Fruit fly (Drosophila melanogaster) whole organism, wandering third instar larva: Measurements from ENCODE around the gene ps.
A peak's percentile ranks its signal among the peaks of the same experiment; 100 is the strongest.

Experiments used
- CG9705 ChIP-seq: fragments of 200-800 bp; sonication (Bioruptor generic); optimal IDR thresholded peaks from 2 replicates; lab custom pipeline; 2018; ENCODE audit warnings: missing biosample characterization, mild to moderate bottlenecking, missing genetic modification characterization
- CrebA ChIP-seq: fragments of 200-800 bp; sonication (Bioruptor generic); optimal IDR thresholded peaks from 2 replicates; lab custom pipeline; 2016; ENCODE audit warnings: missing biosample characterization, mild to moderate bottlenecking, missing genetic modification characterization, borderline replicate concordance
- Dfd ChIP-seq: fragments of >200 bp; optimal IDR thresholded peaks from 2 replicates; lab custom pipeline; 2017; ENCODE audit warnings: missing biosample characterization, missing genetic modification characterization
- Dif ChIP-seq: fragments of 200-275, 200-300 bp; sonication (Bioruptor generic); optimal IDR thresholded peaks from 2 replicates; lab custom pipeline; 2018; ENCODE audit warnings: missing biosample characterization, missing genetic modification characterization; ENCODE audit not compliant: partially characterized antibody
- GATAd ChIP-seq: sonication (Bioruptor generic); optimal IDR thresholded peaks from 2 replicates; lab custom pipeline; 2016; ENCODE audit warnings: missing biosample characterization, missing genetic modification characterization
- HLH106 ChIP-seq: fragments of 200-800 bp; optimal IDR thresholded peaks from 3 replicates; lab custom pipeline; 2019; ENCODE audit warnings: missing biosample characterization, mild to moderate bottlenecking, missing genetic modification characterization, moderate library complexity
- Hnf4 ChIP-seq: fragments of 200-800 bp; sonication (Bioruptor generic); optimal IDR thresholded peaks from 2 replicates; lab custom pipeline; 2016; ENCODE audit warnings: missing biosample characterization, mild to moderate bottlenecking, missing genetic modification characterization
- Hr78 ChIP-seq: fragments of >200 bp; optimal IDR thresholded peaks from 2 replicates; lab custom pipeline; 2017; ENCODE audit warnings: missing biosample characterization, missing genetic modification characterization
- Hr83 ChIP-seq: fragments of 200-300 bp; sonication (Bioruptor generic); optimal IDR thresholded peaks from 2 replicates; lab custom pipeline; 2016; ENCODE audit warnings: missing biosample characterization, mild to moderate bottlenecking, missing genetic modification characterization, moderate library complexity; ENCODE audit not compliant: poor library complexity, severe bottlenecking
- Jra ChIP-seq: sonication (Bioruptor generic); optimal IDR thresholded peaks from 2 replicates; lab custom pipeline; 2016; ENCODE audit warnings: missing biosample characterization, missing genetic modification characterization
- Mio ChIP-seq: sonication (Bioruptor generic); optimal IDR thresholded peaks from 2 replicates; lab custom pipeline; 2016; ENCODE audit warnings: missing biosample characterization, missing genetic modification characterization
- Myc ChIP-seq: fragments of >200 bp; optimal IDR thresholded peaks from 2 replicates; lab custom pipeline; 2017
- N ChIP-seq: fragments of >200 bp; optimal IDR thresholded peaks from 2 replicates; lab custom pipeline; 2018; ENCODE audit warnings: missing biosample characterization, missing external identifiers, missing genetic modification characterization
- OdsH ChIP-seq: fragments of 200-800 bp; sonication (Bioruptor generic); optimal IDR thresholded peaks from 2 replicates; lab custom pipeline; 2016; ENCODE audit warnings: missing biosample characterization, mild to moderate bottlenecking, missing genetic modification characterization
- Rel ChIP-seq, 2 experiments: fragments of 200-800 bp; sonication (Bioruptor generic) in 1 of 2; optimal IDR thresholded peaks; 2 replicates in 1 of 2; 3 replicates in 1 of 2; lab custom pipeline; 2016 to 2019; ENCODE audit warnings: mild to moderate bottlenecking in 2 of 2, missing biosample characterization in 2 of 2, missing genetic modification characterization in 2 of 2, moderate library complexity in 1 of 2
- Sp1 ChIP-seq: fragments of 200-800 bp; sonication (Bioruptor generic); optimal IDR thresholded peaks from 3 replicates; lab custom pipeline; 2019; ENCODE audit warnings: missing biosample characterization, mild to moderate bottlenecking, missing genetic modification characterization, moderate library complexity
- Vsx2 ChIP-seq: fragments of 200-300, 225-300 bp; sonication (Bioruptor generic); optimal IDR thresholded peaks from 2 replicates; lab custom pipeline; 2018; ENCODE audit warnings: missing biosample characterization, missing genetic modification characterization; ENCODE audit not compliant: partially characterized antibody
- br ChIP-seq: fragments of 200-800 bp; sonication (Bioruptor generic); optimal IDR thresholded peaks from 2 replicates; lab custom pipeline; 2016; ENCODE audit warnings: missing biosample characterization, missing genetic modification characterization
- dl ChIP-seq, 2 experiments: fragments of 175-275, 200-275 bp in 1 of 2; fragments of 200-275 bp in 1 of 2; sonication (Bioruptor generic); optimal IDR thresholded peaks; lab custom pipeline; 2018; ENCODE audit warnings: mild to moderate bottlenecking in 2 of 2, missing biosample characterization in 2 of 2, missing genetic modification characterization in 2 of 2, moderate library complexity in 2 of 2; ENCODE audit not compliant: partially characterized antibody in 2 of 2, insufficient read depth in 1 of 2
- dmrt93B ChIP-seq: fragments of 200-800 bp; sonication (Bioruptor generic); optimal IDR thresholded peaks from 2 replicates; lab custom pipeline; 2018; ENCODE audit warnings: missing biosample characterization, mild to moderate bottlenecking, missing genetic modification characterization
- dsf ChIP-seq: sonication (Bioruptor generic); optimal IDR thresholded peaks from 2 replicates; lab custom pipeline; 2016; ENCODE audit warnings: missing biosample characterization, missing genetic modification characterization, borderline replicate concordance
- ey ChIP-seq: fragments of 200-800 bp; sonication (Bioruptor generic); optimal IDR thresholded peaks from 2 replicates; lab custom pipeline; 2016; ENCODE audit warnings: missing biosample characterization, missing genetic modification characterization
- foxo ChIP-seq, 2 experiments: fragments of 200-800 bp; sonication (Bioruptor generic); optimal IDR thresholded peaks; 2 replicates in 1 of 2; 3 replicates in 1 of 2; lab custom pipeline; 2016 to 2017; ENCODE audit warnings: missing biosample characterization in 2 of 2, missing genetic modification characterization in 2 of 2
- fru ChIP-seq: fragments of 200-800 bp; sonication (Bioruptor generic); optimal IDR thresholded peaks from 3 replicates; lab custom pipeline; 2016; ENCODE audit warnings: missing biosample characterization, mild to moderate bottlenecking, missing genetic modification characterization
- h ChIP-seq: fragments of 200-800 bp; sonication (Bioruptor generic); optimal IDR thresholded peaks from 3 replicates; lab custom pipeline; 2016; ENCODE audit warnings: missing biosample characterization, mild to moderate bottlenecking, missing genetic modification characterization
- pan ChIP-seq: fragments of >200 bp; optimal IDR thresholded peaks from 2 replicates; lab custom pipeline; 2017
- psq ChIP-seq: fragments of 200-800 bp; sonication (Bioruptor generic); optimal IDR thresholded peaks from 3 replicates; lab custom pipeline; 2017; ENCODE audit warnings: missing biosample characterization, mild to moderate bottlenecking, missing genetic modification characterization, moderate library complexity
- rgr ChIP-seq: fragments of 200-800 bp; sonication (Bioruptor generic); optimal IDR thresholded peaks from 3 replicates; lab custom pipeline; 2016; ENCODE audit warnings: missing biosample characterization, mild to moderate bottlenecking, missing genetic modification characterization
- sage ChIP-seq: fragments of 200-800 bp; sonication (Bioruptor generic); optimal IDR thresholded peaks from 2 replicates; lab custom pipeline; 2016; ENCODE audit warnings: missing biosample characterization, mild to moderate bottlenecking, missing genetic modification characterization
- sv ChIP-seq: fragments of 200-800 bp; sonication (Bioruptor generic); optimal IDR thresholded peaks from 3 replicates; lab custom pipeline; 2016; ENCODE audit warnings: missing biosample characterization, missing genetic modification characterization
- tai ChIP-seq: sonication (Bioruptor generic); optimal IDR thresholded peaks from 2 replicates; lab custom pipeline; 2016; ENCODE audit warnings: missing biosample characterization, missing genetic modification characterization
- woc ChIP-seq: sonication (Bioruptor generic); optimal IDR thresholded peaks from 2 replicates; lab custom pipeline; 2016; ENCODE audit warnings: missing biosample characterization, mild to moderate bottlenecking, missing genetic modification characterization

ps gene

DNA sequence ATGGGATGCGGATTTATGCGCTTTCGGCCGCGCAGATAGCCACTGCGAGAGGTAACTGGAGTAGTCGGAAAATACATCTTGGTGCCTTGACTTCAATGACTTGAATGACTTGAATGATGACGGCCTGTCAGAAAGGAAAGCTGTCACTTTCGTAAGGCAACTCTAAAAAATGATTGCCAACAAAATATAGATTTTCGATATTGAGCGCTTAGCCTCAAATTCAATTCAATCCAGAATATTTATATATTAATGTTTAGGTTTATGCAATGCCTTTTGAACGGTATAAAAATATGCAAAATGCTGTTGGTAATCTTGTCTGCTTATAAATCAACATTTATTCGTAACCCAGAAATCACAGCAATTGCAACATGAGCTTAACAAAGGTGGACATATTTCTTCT lies 9.7 kb upstream of the ps start, which contains the start of gene CG44261:
Gene CG44261 (minus strand): TSS at position 101 of the 400 bp plus-strand sequence.
- TF ChIP-seq foxo (GFP tag; optimal IDR thresholded peaks at IDR 0.05; lab: Kevin White, UChicago): no peak
- no peak for TF ChIP-seq br (GFP tag; lab: Kevin White, UChicago)
- no peak for TF ChIP-seq rgr (GFP tag; lab: Kevin White, UChicago)
- no peak for TF ChIP-seq Myc (lab: Kevin White, UChicago)
- no peak for TF ChIP-seq h (GFP tag; lab: Kevin White, UChicago)
- TF ChIP-seq Mio (GFP tag; lab: Kevin White, UChicago): no peak
- no peak for TF ChIP-seq Jra (GFP tag; lab: Kevin White, UChicago)
- TF ChIP-seq CrebA (GFP tag; lab: Kevin White, UChicago): no peak
- TF ChIP-seq OdsH (GFP tag; lab: Kevin White, UChicago): no peak
- no peak for TF ChIP-seq sage (GFP tag; lab: Kevin White, UChicago)
- TF ChIP-seq Sp1 (GFP tag; lab: Kevin White, UChicago): no peak

dm6 chr3R:9410182-9410581 lies 7.6 kb upstream of the ps start, which contains the start of gene betaTub85D:
Gene betaTub85D (minus strand): TSS chr3R:9410282.
- no peak for TF ChIP-seq rgr (GFP tag; lab: Kevin White, UChicago)
- no peak for TF ChIP-seq Jra (GFP tag; lab: Kevin White, UChicago)
- TF ChIP-seq N: no peak
- TF ChIP-seq GATAd (GFP tag; lab: Kevin White, UChicago): no peak

DNA sequence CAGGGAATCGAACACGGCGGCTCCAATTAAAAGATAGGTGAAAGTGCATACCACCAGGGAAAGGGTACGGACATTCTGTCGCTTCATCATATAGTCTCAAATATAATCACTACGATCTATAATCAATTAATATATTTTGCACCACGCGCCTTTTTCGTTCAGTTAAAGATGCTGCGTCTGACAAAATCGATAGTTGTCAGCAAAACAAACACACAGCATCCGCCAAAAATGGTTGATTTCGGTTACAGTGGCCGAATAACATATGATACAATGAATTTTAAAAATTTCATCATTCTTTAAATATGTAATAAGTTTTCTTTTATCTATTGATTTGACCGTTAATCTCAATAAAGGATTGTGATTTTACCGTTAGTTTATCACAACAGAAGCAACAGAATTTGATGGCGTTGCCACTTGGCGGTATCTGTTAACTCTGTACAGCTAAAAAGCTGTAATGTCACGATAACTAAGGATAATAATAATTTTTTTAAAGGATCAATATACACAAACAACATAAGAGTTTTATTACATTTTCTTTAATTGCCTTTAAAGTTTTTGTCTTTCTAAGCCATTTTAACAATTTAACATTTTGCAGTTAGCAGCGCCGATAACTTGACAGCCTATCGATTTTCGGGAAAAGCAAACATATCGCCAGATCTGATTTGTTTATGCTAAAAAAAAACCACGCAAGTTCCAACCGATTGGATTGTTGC lies 5.7 kb upstream of the ps start, which contains the start of the genes Task7 and alpha-Man-IIa:
Gene Task7 (minus strand): TSS at position 366 of the 713 bp plus-strand sequence.
Gene alpha-Man-IIa (plus strand): TSS at position 621 of the 713 bp plus-strand sequence.
- TF ChIP-seq Sp1 (GFP tag; lab: Kevin White, UChicago): no peak
- TF ChIP-seq HLH106 (tag; lab: Kevin White, UChicago): no peak
- no peak for TF ChIP-seq br (GFP tag; lab: Kevin White, UChicago)
- TF ChIP-seq Rel (GFP tag; optimal IDR thresholded peaks at IDR 0.05; lab: Kevin White, UChicago): no peak
- TF ChIP-seq Rel (tag; optimal IDR thresholded peaks at IDR 0.05; lab: Kevin White, UChicago): no peak
- no peak for TF ChIP-seq Hr83 (GFP tag; lab: Kevin White, UChicago)
- TF ChIP-seq foxo (GFP tag; optimal IDR thresholded peaks at IDR 0.05; lab: Kevin White, UChicago): no peak
- TF ChIP-seq Hr78 (GFP tag; lab: Kevin White, UChicago): no peak
- TF ChIP-seq Myc (lab: Kevin White, UChicago): peak; percentile 35
- TF ChIP-seq, all 38 proteins: peak for 1

dm6 chr3R:9416951-9417350 lies 789 bp upstream of the ps start:
- TF ChIP-seq foxo (GFP tag; optimal IDR thresholded peaks at IDR 0.05; lab: Kevin White, UChicago) (no peak), br (GFP tag; lab: Kevin White, UChicago) (no peak), rgr (GFP tag; lab: Kevin White, UChicago) (no peak), Hnf4 (GFP tag; lab: Kevin White, UChicago) (no peak)

- TF ChIP-seq dmrt93B (GFP tag; lab: Kevin White, UChicago) (no peak), ey (GFP tag; lab: Kevin White, UChicago) (no peak), sage (GFP tag; lab: Kevin White, UChicago) (peak; percentile 65), woc (GFP tag; lab: Kevin White, UChicago) (no peak), Rel (GFP tag; optimal IDR thresholded peaks at IDR 0.05; lab: Kevin White, UChicago) (no peak), Rel (tag; optimal IDR thresholded peaks at IDR 0.05; lab: Kevin White, UChicago) (no peak), CG9705 (GFP tag; lab: Kevin White, UChicago) (no peak), Myc (lab: Kevin White, UChicago) (no peak), h (GFP tag; lab: Kevin White, UChicago) (peak; percentile 12), Mio (GFP tag; lab: Kevin White, UChicago) (no peak), pan (no peak), Hr83 (GFP tag; lab: Kevin White, UChicago) (no peak), Jra (GFP tag; lab: Kevin White, UChicago) (no peak), Dif (GFP tag; lab: Kevin White, UChicago) (peak; percentile 77), CrebA (GFP tag; lab: Kevin White, UChicago) (no peak), sv (no peak), br (GFP tag; lab: Kevin White, UChicago) (no peak), N (peak; percentile 39), dsf (no peak), rgr (GFP tag; lab: Kevin White, UChicago) (no peak), Dfd (GFP tag; lab: Kevin White, UChicago) (no peak), dl (GFP tag; optimal IDR thresholded peaks at IDR 0.05; lab: Kevin White, UChicago; ENCODE audit: insufficient read depth in 1 of 2, partially characterized antibody in 2 of 2) (peak in 1 of 2 experiments; percentile 50), tai (GFP tag; lab: Kevin White, UChicago) (no peak), Vsx2 (GFP tag; lab: Kevin White, UChicago) (no peak), fru (GFP tag; lab: Kevin White, UChicago) (no peak), psq (peak; percentile 58), HLH106 (tag; lab: Kevin White, UChicago) (no peak), OdsH (GFP tag; lab: Kevin White, UChicago) (no peak), Sp1 (GFP tag; lab: Kevin White, UChicago) (no peak), GATAd (GFP tag; lab: Kevin White, UChicago) (no peak), Hr78 (GFP tag; lab: Kevin White, UChicago) (no peak)
Observed at dm6 chr3R:9418373-9419299, 896 bp downstream of the ps start.
